Worm (Caenorhabditis elegans): Measurements from ENCODE around the gene flp-24.

flp-24 gene

ce11 chrIII:754371-754770, 29.5 kb downstream of the flp-24 start:
- TF ChIP-seq lsy-12 (tag; optimal IDR thresholded peaks at IDR 0.05) (no peak), nhr-43 (tag; optimal IDR thresholded peaks at IDR 0.05; ENCODE audit: poor library complexity, severe bottlenecking) (no peak), ceh-9 (tag; optimal IDR thresholded peaks at IDR 0.05) (no peak), pha-4 (tag; optimal IDR thresholded peaks at IDR 0.05) (no peak), sea-2 (GFP tag; optimal IDR thresholded peaks at IDR 0.05) (no peak), nhr-28 (tag; optimal IDR thresholded peaks at IDR 0.05) (no peak), lin-39 (tag; optimal IDR thresholded peaks at IDR 0.05) (no peak), skn-1 (tag; optimal IDR thresholded peaks at IDR 0.05) (no peak), ztf-4 (tag; optimal IDR thresholded peaks at IDR 0.05) (no peak), nhr-77 (tag; optimal IDR thresholded peaks at IDR 0.05) (no peak), nhr-67 (tag; optimal IDR thresholded peaks at IDR 0.05) (no peak), nhr-237 (tag; optimal IDR thresholded peaks at IDR 0.05) (no peak), ceh-82 (tag; optimal IDR thresholded peaks at IDR 0.05) (no peak), nfya-1 (tag; optimal IDR thresholded peaks at IDR 0.05; ENCODE audit: insufficient read depth) (no peak), snpc-4 (tag; optimal IDR thresholded peaks at IDR 0.05) (no peak), tbx-2 (tag; optimal IDR thresholded peaks at IDR 0.05) (no peak), unc-62 (GFP tag; optimal IDR thresholded peaks at IDR 0.05) (no peak), eor-1 (tag; optimal IDR thresholded peaks at IDR 0.05) (no peak), hmg-11 (tag; optimal IDR thresholded peaks at IDR 0.05) (no peak)

- TF ChIP-seq ztf-11 (tag; optimal IDR thresholded peaks at IDR 0.05) (no peak), nhr-23 (tag; optimal IDR thresholded peaks at IDR 0.05) (no peak), R02D3.7 (tag; optimal IDR thresholded peaks at IDR 0.05) (no peak), nhr-43 (tag; optimal IDR thresholded peaks at IDR 0.05; ENCODE audit: poor library complexity, severe bottlenecking) (no peak), mdl-1 (tag; optimal IDR thresholded peaks at IDR 0.05) (no peak), ceh-16 (tag; optimal IDR thresholded peaks at IDR 0.05) (no peak), nfya-1 (tag; optimal IDR thresholded peaks at IDR 0.05; ENCODE audit: insufficient read depth) (no peak), nhr-28 (tag; optimal IDR thresholded peaks at IDR 0.05) (no peak), ztf-4 (tag; optimal IDR thresholded peaks at IDR 0.05) (no peak), fos-1 (tag; optimal IDR thresholded peaks at IDR 0.05) (no peak), nhr-25 (tag; optimal IDR thresholded peaks at IDR 0.05) (no peak), skn-1 (tag; optimal IDR thresholded peaks at IDR 0.05) (no peak), egl-5 (tag; optimal IDR thresholded peaks at IDR 0.05) (no peak), fkh-10 (GFP tag; optimal IDR thresholded peaks at IDR 0.05) (no peak), nhr-237 (tag; optimal IDR thresholded peaks at IDR 0.05) (no peak), fkh-2 (tag; optimal IDR thresholded peaks at IDR 0.05) (no peak), jun-1 (tag; optimal IDR thresholded peaks at IDR 0.05) (no peak), aly-2 (tag; optimal IDR thresholded peaks at IDR 0.05) (no peak), eor-1 (tag; optimal IDR thresholded peaks at IDR 0.05) (no peak), elt-2 (tag; optimal IDR thresholded peaks at IDR 0.05) (no peak)
Observed at ce11 chrIII:757981-758380, 33.1 kb downstream of the flp-24 start, which contains the start of gene T17H7.7. Gene T17H7.7 (minus strand): TSS chrIII:758081.

ce11 chrIII:759675-760074, 34.8 kb downstream of the flp-24 start:
- no peak for TF ChIP-seq ceh-82 (tag; optimal IDR thresholded peaks at IDR 0.05)
- TF ChIP-seq elt-1 (tag; optimal IDR thresholded peaks at IDR 0.05): no peak
- TF ChIP-seq nhr-23 (tag; optimal IDR thresholded peaks at IDR 0.05): peak; percentile 1
- TF ChIP-seq nhr-28 (tag; optimal IDR thresholded peaks at IDR 0.05): no peak
- TF ChIP-seq nhr-43 (tag; optimal IDR thresholded peaks at IDR 0.05; ENCODE audit: poor library complexity, severe bottlenecking): peak; percentile 80
- no peak for TF ChIP-seq skn-1 (tag; optimal IDR thresholded peaks at IDR 0.05)
- TF ChIP-seq lin-39 (tag; optimal IDR thresholded peaks at IDR 0.05): no peak
- TF ChIP-seq elt-3 (tag; optimal IDR thresholded peaks at IDR 0.05): no peak
- TF ChIP-seq nhr-25 (tag; optimal IDR thresholded peaks at IDR 0.05): peak; percentile 69

- TF ChIP-seq lsy-12 (tag; optimal IDR thresholded peaks at IDR 0.05) (no peak), nhr-76 (tag; optimal IDR thresholded peaks at IDR 0.05) (no peak), nfya-1 (tag; optimal IDR thresholded peaks at IDR 0.05; ENCODE audit: insufficient read depth) (no peak), pha-4 (tag; optimal IDR thresholded peaks at IDR 0.05) (no peak), aly-2 (tag; optimal IDR thresholded peaks at IDR 0.05) (no peak), nhr-67 (tag; optimal IDR thresholded peaks at IDR 0.05) (no peak), ceh-28 (tag; optimal IDR thresholded peaks at IDR 0.05) (no peak), eor-1 (tag; optimal IDR thresholded peaks at IDR 0.05) (no peak), unc-39 (tag; optimal IDR thresholded peaks at IDR 0.05) (no peak), nhr-12 (tag; optimal IDR thresholded peaks at IDR 0.05) (no peak), jun-1 (tag; optimal IDR thresholded peaks at IDR 0.05) (no peak)
Observed at ce11 chrIII:761476-761875, 36.6 kb downstream of the flp-24 start, which contains the start of gene nlp-52. Gene nlp-52 (plus strand): TSS chrIII:761776.
